Fruit fly (Drosophila melanogaster): Measurements from ENCODE around the gene CG31668.

The CG31668 gene

dm6 chr2L:2198613-2199432 is 7.1 kb downstream of the CG31668 start (continued):
- TF ChIP-seq CG2678 (tag; optimal IDR thresholded peaks at IDR 0.05) = peak; percentile 89
- peak; percentile 65 for TF ChIP-seq HLHmδ (GFP tag; optimal IDR thresholded peaks at IDR 0.05)
- no peak for TF ChIP-seq Poxn (GFP tag; IDR thresholded peaks at IDR 0.05)
- TF ChIP-seq HHEX (GFP tag; optimal IDR thresholded peaks at IDR 0.05) = peak; percentile 82
- no peak for TF ChIP-seq CG11247 (GFP tag; IDR thresholded peaks at IDR 0.05)
- TF ChIP-seq Xbp1 (GFP tag; optimal IDR thresholded peaks at IDR 0.05) = peak; percentile 87
- TF ChIP-seq CG12391 (tag; optimal IDR thresholded peaks at IDR 0.05) = peak; percentile 90
- no peak for TF ChIP-seq CG34224 (GFP tag; IDR thresholded peaks at IDR 0.05; ENCODE audit: partially characterized antibody)
- TF ChIP-seq dimm (GFP tag; IDR thresholded peaks at IDR 0.05) = no peak
- peak; percentile 95 for TF ChIP-seq CG1603 (tag; optimal IDR thresholded peaks at IDR 0.05)
- TF ChIP-seq slbo (GFP tag; IDR thresholded peaks at IDR 0.05) = no peak
- no peak for TF ChIP-seq ash1 (GFP tag; optimal IDR thresholded peaks at IDR 0.05)
- peak; percentile 43 for TF ChIP-seq CG5180 (GFP tag; optimal IDR thresholded peaks at IDR 0.05)
- TF ChIP-seq corto (GFP tag; optimal IDR thresholded peaks at IDR 0.05) = peak; percentile 96
- TF ChIP-seq CG2712 (tag; optimal IDR thresholded peaks at IDR 0.05) = peak; percentile 91
- TF ChIP-seq CG1529 (GFP tag; optimal IDR thresholded peaks at IDR 0.05) = peak; percentile 85
- no peak for TF ChIP-seq bowl (GFP tag; IDR thresholded peaks at IDR 0.05)
- TF ChIP-seq org-1 (GFP tag; optimal IDR thresholded peaks at IDR 0.05) = peak; percentile 86
- TF ChIP-seq CG15011 (GFP tag; optimal IDR thresholded peaks at IDR 0.05) = peak; percentile 76
- TF ChIP-seq Xrp1 (GFP tag; IDR thresholded peaks at IDR 0.05) = no peak
- TF ChIP-seq CrebB (tag; optimal IDR thresholded peaks at IDR 0.05) = peak; percentile 78
- peak; percentile 76; the same call in 1 of the 3 replicates for TF ChIP-seq CG7357 (GFP tag; IDR thresholded peaks at IDR 0.05)
- peak; percentile 46 for TF ChIP-seq fd3F (GFP tag; optimal IDR thresholded peaks at IDR 0.05)
- TF ChIP-seq ci (GFP tag; IDR thresholded peaks at IDR 0.05) = no peak
- no peak for TF ChIP-seq ara (GFP tag; IDR thresholded peaks at IDR 0.05)
- TF ChIP-seq h (optimal IDR thresholded peaks at IDR 0.05) = no peak
- peak; percentile 32 for TF ChIP-seq CG33557 (GFP tag; optimal IDR thresholded peaks at IDR 0.05)
- TF ChIP-seq Lhr (GFP tag; optimal IDR thresholded peaks at IDR 0.05) = peak; percentile 62
- TF ChIP-seq CG10565 (GFP tag; optimal IDR thresholded peaks at IDR 0.05) = peak; percentile 48
- no peak for TF ChIP-seq yki (optimal IDR thresholded peaks at IDR 0.05)
- TF ChIP-seq CG3838 (GFP tag; optimal IDR thresholded peaks at IDR 0.05) = peak; percentile 45
- TF ChIP-seq CG12155 (GFP tag; optimal IDR thresholded peaks at IDR 0.05) = peak; percentile 79
- no peak for TF ChIP-seq vvl (GFP tag; IDR thresholded peaks at IDR 0.05)
- TF ChIP-seq Sin3A (optimal IDR thresholded peaks at IDR 0.05) = no peak
- TF ChIP-seq NC2α (GFP tag; optimal IDR thresholded peaks at IDR 0.05) = peak; percentile 85
- TF ChIP-seq bcd (GFP tag; optimal IDR thresholded peaks at IDR 0.05) = peak; percentile 86
- TF ChIP-seq CG9215 (GFP tag; IDR thresholded peaks at IDR 0.05) = no peak
- peak; percentile 97 for TF ChIP-seq lbe (GFP tag; optimal IDR thresholded peaks at IDR 0.05)
- TF ChIP-seq ranshi (GFP tag; IDR thresholded peaks at IDR 0.05) = no peak
- TF ChIP-seq CG11085 (GFP tag; IDR thresholded peaks at IDR 0.05) = no peak
- TF ChIP-seq Myb (GFP tag; optimal IDR thresholded peaks at IDR 0.05) = peak; percentile 60
- TF ChIP-seq CG10979 (tag; optimal IDR thresholded peaks at IDR 0.05) = peak; percentile 90
- peak; percentile 66 to 88 for TF ChIP-seq Hr51 (GFP tag; optimal IDR thresholded peaks at IDR 0.05)
- peak; percentile 79 for TF ChIP-seq HmgZ (tag; optimal IDR thresholded peaks at IDR 0.05)
- peak; percentile 86 for TF ChIP-seq CG1602 (GFP tag; optimal IDR thresholded peaks at IDR 0.05)
- peak; percentile 60 for TF ChIP-seq tio (GFP tag; optimal IDR thresholded peaks at IDR 0.05)
- TF ChIP-seq ac (GFP tag; optimal IDR thresholded peaks at IDR 0.05) = peak; percentile 51
- no peak for TF ChIP-seq CG10366 (GFP tag; IDR thresholded peaks at IDR 0.05)
- TF ChIP-seq gem (tag; optimal IDR thresholded peaks at IDR 0.05) = peak; percentile 94
- peak; percentile 67 for TF ChIP-seq trh (GFP tag; optimal IDR thresholded peaks at IDR 0.05)
